Fruit fly (Drosophila melanogaster) whole organism, embryonic: Measurements from ENCODE around the gene Tim13.

Experiments used
- Asciz ChIP-seq: fragments of 200-800 bp; sonication (Bioruptor generic); optimal IDR thresholded peaks from 2 replicates; lab custom pipeline; 2017; ENCODE audit warnings: missing biosample characterization, mild to moderate bottlenecking, missing genetic modification characterization, missing genetic modification reagents
- Atf3 ChIP-seq: fragments of 200-800 bp; sonication (Bioruptor generic); optimal IDR thresholded peaks from 3 replicates; lab custom pipeline; 2016; ENCODE audit warnings: missing biosample characterization, missing genetic modification characterization
- Awh ChIP-seq: fragments of 200-800 bp; sonication (Bioruptor generic); IDR thresholded peaks from 2 replicates; pipeline ENCODE4, ENCODE4 v1.3.6; 2022; ENCODE audit warnings: missing biosample characterization, missing genetic modification characterization
- BtbVII ChIP-seq: fragments of 200-800 bp; sonication (Bioruptor generic); optimal IDR thresholded peaks from 3 replicates; lab custom pipeline; 2017; ENCODE audit warnings: missing biosample characterization, mild to moderate bottlenecking, missing genetic modification characterization
- CG1024 ChIP-seq: fragments of 200-800 bp; sonication (Bioruptor generic); IDR thresholded peaks from 2 replicates; pipeline ENCODE4 v1.3.6; 2022; ENCODE audit warnings: missing biosample characterization, missing genetic modification characterization
- CG11696 ChIP-seq: fragments of 200-800 bp; sonication (Bioruptor generic); IDR thresholded peaks from 2 replicates; pipeline ENCODE4 v1.3.6; 2022; ENCODE audit warnings: missing biosample characterization, missing genetic modification characterization
- CG12299 ChIP-seq: fragments of 200-800 bp; sonication (Bioruptor generic); optimal IDR thresholded peaks from 2 replicates; lab custom pipeline; 2018; ENCODE audit warnings: missing biosample characterization, mild to moderate bottlenecking, missing genetic modification characterization
- CG1233 ChIP-seq: fragments of 200-800 bp; sonication (Bioruptor generic); optimal IDR thresholded peaks from 4 replicates; lab custom pipeline; 2018; ENCODE audit warnings: missing biosample characterization, mild to moderate bottlenecking, missing genetic modification characterization
- CG13424 ChIP-seq: fragments of 200-800 bp; sonication (Bioruptor generic); optimal IDR thresholded peaks from 2 replicates; lab custom pipeline; 2019; ENCODE audit warnings: missing biosample characterization, mild to moderate bottlenecking, missing genetic modification characterization, moderate library complexity
- CG14014 ChIP-seq: fragments of 200-800 bp; sonication (Bioruptor generic); IDR thresholded peaks from 2 replicates; pipeline ENCODE4 v1.3.6; 2022; ENCODE audit warnings: missing biosample characterization, missing genetic modification characterization
- CG1529 ChIP-seq: fragments of 200-800 bp; sonication (Bioruptor generic); optimal IDR thresholded peaks from 3 replicates; lab custom pipeline; 2018; ENCODE audit warnings: missing biosample characterization, missing genetic modification characterization
- CG15601 ChIP-seq: fragments of 200-800 bp; sonication (Bioruptor generic); optimal IDR thresholded peaks from 3 replicates; lab custom pipeline; 2019; ENCODE audit warnings: missing biosample characterization, mild to moderate bottlenecking, missing genetic modification characterization, moderate library complexity
- CG1603 ChIP-seq: fragments of 200-800 bp; sonication (Bioruptor generic); optimal IDR thresholded peaks from 2 replicates; lab custom pipeline; 2019; ENCODE audit warnings: missing biosample characterization, mild to moderate bottlenecking, missing genetic modification characterization, moderate library complexity
- CG18262 ChIP-seq: fragments of 200-800 bp; optimal IDR thresholded peaks from 3 replicates; lab custom pipeline; 2019; ENCODE audit warnings: missing biosample characterization, mild to moderate bottlenecking, missing genetic modification characterization, moderate library complexity
- CG31365 ChIP-seq: fragments of 200-800 bp; sonication (Bioruptor generic); optimal IDR thresholded peaks from 2 replicates; lab custom pipeline; 2018; ENCODE audit warnings: missing biosample characterization, mild to moderate bottlenecking, missing genetic modification characterization
- CG3847 ChIP-seq: fragments of 200-800 bp; sonication (Bioruptor generic); IDR thresholded peaks from 2 replicates; pipeline ENCODE4 v1.3.6; 2022; ENCODE audit warnings: missing biosample characterization, missing genetic modification characterization
- CG7372 ChIP-seq: fragments of 200-800 bp; sonication (Bioruptor generic); IDR thresholded peaks from 2 replicates; pipeline ENCODE4 v1.3.6; 2022; ENCODE audit warnings: missing biosample characterization, missing genetic modification characterization
- CG7839 ChIP-seq: fragments of 200-800 bp; sonication (Bioruptor generic); optimal IDR thresholded peaks from 3 replicates; lab custom pipeline; 2018; ENCODE audit warnings: missing biosample characterization, mild to moderate bottlenecking, missing genetic modification characterization, moderate library complexity
- CG8388 ChIP-seq: fragments of 200-800 bp; sonication (Bioruptor generic); optimal IDR thresholded peaks from 2 replicates; lab custom pipeline; 2019; ENCODE audit warnings: missing biosample characterization, mild to moderate bottlenecking, missing genetic modification characterization, moderate library complexity
- Dip3 ChIP-seq: fragments of 200-800 bp; sonication (Bioruptor generic); optimal IDR thresholded peaks from 3 replicates; lab custom pipeline; 2016; ENCODE audit warnings: missing biosample characterization, missing genetic modification characterization
- Dll ChIP-seq: fragments of 200-800 bp; sonication (Bioruptor generic); IDR thresholded peaks from 4 replicates; pipeline ENCODE4 v1.3.6; 2022; ENCODE audit warnings: missing biosample characterization, missing genetic modification characterization; ENCODE audit not compliant: partially characterized antibody
- Doc3 ChIP-seq: fragments of 200-800 bp; sonication (Bioruptor generic); IDR thresholded peaks from 3 replicates; pipeline ENCODE4 v1.3.6; 2022; ENCODE audit warnings: missing biosample characterization, missing genetic modification characterization; ENCODE audit not compliant: partially characterized antibody
- E2f2 ChIP-seq: fragments of 200-800 bp; sonication (Bioruptor generic); IDR thresholded peaks from 2 replicates; pipeline ENCODE4 v1.3.6; 2022; ENCODE audit warnings: missing biosample characterization, missing genetic modification characterization
- Eip74EF ChIP-seq, 2 experiments: fragments of 200-800 bp in 1 of 2; fragments of >200 bp in 1 of 2; sonication (Bioruptor generic) in 1 of 2; optimal IDR thresholded peaks; 2 replicates each; lab custom pipeline; 2017 to 2019; ENCODE audit warnings: missing biosample characterization in 2 of 2, missing genetic modification characterization in 2 of 2, mild to moderate bottlenecking in 1 of 2, moderate library complexity in 1 of 2
- Hsf ChIP-seq: fragments of 200-800 bp; sonication (Bioruptor generic); optimal IDR thresholded peaks from 3 replicates; lab custom pipeline; 2016; ENCODE audit warnings: missing biosample characterization, missing genetic modification characterization
- Pdp1 ChIP-seq, 2 experiments: fragments of 200-800 bp; sonication (Bioruptor generic); optimal IDR thresholded peaks; 3 replicates each; lab custom pipeline; 2016; ENCODE audit warnings: missing biosample characterization in 2 of 2, missing genetic modification characterization in 2 of 2, mild to moderate bottlenecking in 1 of 2, moderate library complexity in 1 of 2
- Poxn ChIP-seq: fragments of 200-800 bp; sonication (Bioruptor generic); IDR thresholded peaks from 2 replicates; pipeline ENCODE4 v1.3.6; 2022; ENCODE audit warnings: missing biosample characterization, missing genetic modification characterization
- Scr ChIP-seq: fragments of 200-800 bp; sonication (Bioruptor generic); IDR thresholded peaks from 2 replicates; pipeline ENCODE4 v1.3.6; 2022; ENCODE audit warnings: missing biosample characterization, missing genetic modification characterization; ENCODE audit not compliant: partially characterized antibody
- Six4 ChIP-seq: fragments of 200-800 bp; sonication (Bioruptor generic); optimal IDR thresholded peaks from 2 replicates; lab custom pipeline; 2016; ENCODE audit warnings: missing biosample characterization, missing genetic modification characterization
- Taf1 ChIP-seq: fragments of 200-800 bp; sonication (Bioruptor generic); IDR thresholded peaks from 2 replicates; pipeline ENCODE4 v1.3.6; 2022; ENCODE audit warnings: missing biosample characterization, missing genetic modification characterization
- Xbp1 ChIP-seq: fragments of 200-800 bp; sonication (Bioruptor generic); optimal IDR thresholded peaks from 3 replicates; lab custom pipeline; 2016; ENCODE audit warnings: missing biosample characterization, mild to moderate bottlenecking, missing genetic modification characterization
- ase ChIP-seq: fragments of 200-800 bp; sonication (Bioruptor generic); IDR thresholded peaks from 3 replicates; pipeline ENCODE4 v1.3.6; 2022; ENCODE audit warnings: missing biosample characterization, missing genetic modification characterization
- ash1 ChIP-seq: fragments of 200-800 bp; sonication (Bioruptor generic); optimal IDR thresholded peaks from 2 replicates; lab custom pipeline; 2018; ENCODE audit warnings: missing biosample characterization, mild to moderate bottlenecking, missing genetic modification characterization
- chinmo ChIP-seq: fragments of 200-800 bp; sonication (Bioruptor generic); IDR thresholded peaks from 4 replicates; pipeline ENCODE4 v1.3.6; 2022; ENCODE audit warnings: missing biosample characterization, missing genetic modification characterization; ENCODE audit not compliant: partially characterized antibody
- corto ChIP-seq: fragments of 200-800 bp; sonication (Bioruptor generic); optimal IDR thresholded peaks from 2 replicates; lab custom pipeline; 2016; ENCODE audit warnings: missing biosample characterization, mild to moderate bottlenecking, missing genetic modification characterization, moderate library complexity
- dan ChIP-seq: fragments of 200-800 bp; sonication (Bioruptor generic); IDR thresholded peaks from 2 replicates; pipeline ENCODE4 v1.3.6; 2022; ENCODE audit warnings: missing biosample characterization, missing genetic modification characterization
- dmrt99B ChIP-seq: fragments of 200-800 bp; sonication (Bioruptor generic); optimal IDR thresholded peaks from 2 replicates; lab custom pipeline; 2018; ENCODE audit warnings: missing biosample characterization, mild to moderate bottlenecking, missing genetic modification characterization, moderate library complexity
- dysf ChIP-seq: fragments of 200-800 bp; sonication (Bioruptor generic); IDR thresholded peaks from 3 replicates; pipeline ENCODE4 v1.3.6; 2022; ENCODE audit warnings: missing biosample characterization, missing genetic modification characterization
- gem ChIP-seq: fragments of 200-800 bp; sonication (Bioruptor generic); optimal IDR thresholded peaks from 2 replicates; lab custom pipeline; 2019; ENCODE audit warnings: missing biosample characterization, mild to moderate bottlenecking, missing genetic modification characterization, moderate library complexity
- her ChIP-seq: fragments of 200-800 bp; sonication (Bioruptor generic); optimal IDR thresholded peaks from 2 replicates; lab custom pipeline; 2016; ENCODE audit warnings: missing biosample characterization, missing genetic modification characterization
- hth ChIP-seq: fragments of >200 bp; optimal IDR thresholded peaks from 2 replicates; lab custom pipeline; 2017; ENCODE audit warnings: inconsistent platforms
- nerfin-1 ChIP-seq: fragments of 200-800 bp; sonication (Bioruptor generic); optimal IDR thresholded peaks from 3 replicates; lab custom pipeline; 2019; ENCODE audit warnings: missing biosample characterization, mild to moderate bottlenecking, missing genetic modification characterization, moderate library complexity
- nerfin-2 ChIP-seq: fragments of 200-800 bp; sonication (Bioruptor generic); IDR thresholded peaks from 2 replicates; pipeline ENCODE4 v1.3.6; 2022; ENCODE audit warnings: missing biosample characterization, missing genetic modification characterization; ENCODE audit not compliant: partially characterized antibody
- row ChIP-seq: fragments of 200-800 bp; sonication (Bioruptor generic); IDR thresholded peaks from 3 replicates; pipeline ENCODE4 v1.3.6; 2022; ENCODE audit warnings: missing biosample characterization, missing genetic modification characterization
- trem ChIP-seq: fragments of 200-800 bp; optimal IDR thresholded peaks from 3 replicates; lab custom pipeline; 2019; ENCODE audit warnings: missing biosample characterization, mild to moderate bottlenecking, missing genetic modification characterization, moderate library complexity
- unc-4 ChIP-seq: fragments of 200-800 bp; sonication (Bioruptor generic); IDR thresholded peaks from 2 replicates; pipeline ENCODE4 v1.3.6; 2022; ENCODE audit warnings: missing biosample characterization, missing genetic modification characterization; ENCODE audit not compliant: partially characterized antibody
- unpg ChIP-seq: fragments of 200-800 bp; sonication (Bioruptor generic); optimal IDR thresholded peaks from 3 replicates; lab custom pipeline; 2018; ENCODE audit warnings: missing biosample characterization, mild to moderate bottlenecking, missing genetic modification characterization, moderate library complexity

The Tim13 gene

DNA sequence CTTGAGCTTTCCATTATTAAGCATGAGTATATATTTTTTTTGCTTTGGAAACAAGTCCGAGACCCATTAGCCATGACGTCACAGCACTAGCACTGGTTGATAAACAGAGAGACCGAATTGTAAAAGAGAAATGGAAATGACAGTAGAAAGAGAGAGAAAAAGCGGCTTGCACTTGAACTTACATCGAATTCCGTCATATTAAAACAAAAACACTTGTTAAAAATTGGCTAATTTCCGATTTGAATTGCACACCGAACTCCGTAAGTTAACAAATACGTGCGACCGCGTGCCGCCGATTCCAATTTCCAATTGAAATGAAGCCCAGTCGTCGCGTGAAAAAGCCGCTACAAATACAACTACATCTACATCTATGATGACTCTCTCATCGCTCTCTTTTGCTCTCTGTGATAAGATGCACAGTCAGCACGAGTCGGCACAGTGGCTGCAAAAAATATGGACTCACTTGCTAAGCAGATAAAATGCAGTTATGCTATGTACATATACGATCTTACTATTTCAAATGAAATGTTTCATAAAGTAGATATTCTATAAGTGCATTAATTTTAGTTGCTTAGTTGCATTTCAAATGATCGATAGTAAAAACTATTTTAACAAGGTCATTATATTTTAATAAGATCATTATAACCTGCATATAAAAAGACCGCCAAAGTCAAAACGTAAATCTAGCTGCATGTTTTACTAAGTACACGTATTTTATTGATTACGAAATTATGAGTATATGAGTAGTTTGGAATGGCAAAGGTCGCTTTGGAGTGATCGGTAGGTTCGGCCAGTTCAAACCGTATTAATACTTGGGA lies 45.5 kb upstream of the Tim13 start (continued):
- TF ChIP-seq Awh (GFP tag; lab: Robert Waterston, UW) (0 out of 2 replicates have a peak, but pooled peaks have one; percentile 6), Doc3 (no peak), CG7372 (GFP tag; lab: Robert Waterston, UW) (0 out of 2 replicates have a peak, but pooled peaks have one; percentile 28), trem (tag; lab: Kevin White, UChicago) (peak; percentile 25), CG1603 (tag; lab: Kevin White, UChicago) (no peak), unpg (peak; percentile 43), unc-4 (peak; percentile 23; the same call in 1 of the 2 replicates), Asciz (GFP tag; lab: Kevin White, UChicago) (no peak), E2f2 (GFP tag; lab: Robert Waterston, UW) (peak; percentile 32; the same call in 1 of the 2 replicates), Scr (GFP tag; lab: Robert Waterston, UW) (peak; percentile 19; the same call in 1 of the 2 replicates), CG1233 (GFP tag; lab: Kevin White, UChicago) (peak; percentile 16), dmrt99B (tag; lab: Kevin White, UChicago) (no peak), Dll (GFP tag; lab: Robert Waterston, UW) (peak; percentile 60; the same call in 1 of the 4 replicates), Poxn (GFP tag; lab: Robert Waterston, UW) (0 out of 2 replicates have a peak, but pooled peaks have one; percentile 19), dysf (GFP tag; lab: Robert Waterston, UW) (peak; percentile 26; the same call in 1 of the 3 replicates), CG8388 (GFP tag; lab: Kevin White, UChicago) (peak; percentile 100), CG7839 (peak; percentile 59), ase (GFP tag; lab: Robert Waterston, UW) (peak; percentile 55; the same call in 1 of the 3 replicates), Xbp1 (GFP tag; lab: Kevin White, UChicago) (peak; percentile 42), Eip74EF (GFP tag; optimal IDR thresholded peaks at IDR 0.05; lab: Kevin White, UChicago) (peak in 1 of 2 experiments; percentile 47), row (GFP tag; lab: Robert Waterston, UW) (peak; percentile 78), CG14014 (GFP tag; lab: Robert Waterston, UW) (peak; percentile 62; the same call in 1 of the 2 replicates), CG1529 (GFP tag; lab: Kevin White, UChicago) (no peak), CG12299 (tag; lab: Kevin White, UChicago) (no peak), her (peak; percentile 21), CG1024 (GFP tag; lab: Robert Waterston, UW) (no peak), CG31365 (peak; percentile 4), dan (GFP tag; lab: Robert Waterston, UW) (no peak), Six4 (GFP tag; lab: Kevin White, UChicago) (no peak), Taf1 (GFP tag; lab: Robert Waterston, UW) (0 out of 2 replicates have a peak, but pooled peaks have one; percentile 18), corto (GFP tag; lab: Kevin White, UChicago) (peak; percentile 14), CG15601 (tag; lab: Kevin White, UChicago) (peak; percentile 63), gem (tag; lab: Kevin White, UChicago) (no peak), nerfin-2 (GFP tag; lab: Robert Waterston, UW) (no peak), BtbVII (GFP tag; lab: Kevin White, UChicago) (peak; percentile 86), CG3847 (GFP tag; lab: Robert Waterston, UW) (no peak), Hsf (GFP tag; lab: Kevin White, UChicago) (peak; percentile 41), Pdp1 (GFP tag; optimal IDR thresholded peaks at IDR 0.05; lab: Kevin White, UChicago) (peak; percentile 13 to 45), nerfin-1 (tag; lab: Kevin White, UChicago) (peak; percentile 45), CG13424 (peak; percentile 57), CG11696 (GFP tag; lab: Robert Waterston, UW) (0 out of 2 replicates have a peak, but pooled peaks have one; percentile 11), hth (lab: Kevin White, UChicago) (no peak), CG18262 (tag; lab: Kevin White, UChicago) (peak; percentile 24), chinmo (GFP tag; lab: Robert Waterston, UW) (peak; percentile 84; the same call in 3 of the 4 replicates), ash1 (GFP tag; lab: Kevin White, UChicago) (no peak), Atf3 (GFP tag; lab: Kevin White, UChicago) (peak; percentile 3), Dip3 (no peak)
